Fruit fly (Drosophila melanogaster) whole organism, adult: ENCODE measurements around the gene ph-d.
A peak's percentile ranks its signal among the peaks of the same experiment; 100 is the strongest.

ENCODE experiments used
- CG11617 ChIP-seq: fragments of 200-800 bp; sonication (Bioruptor generic); optimal IDR thresholded peaks from 2 replicates; lab custom pipeline; 2017; ENCODE audit warnings: mild to moderate bottlenecking, missing biosample characterization, missing genetic modification reagents, missing genetic modification characterization
- CG12768 ChIP-seq: fragments of 200-800 bp; sonication (Bioruptor generic); optimal IDR thresholded peaks from 2 replicates; lab custom pipeline; 2017; ENCODE audit warnings: missing biosample characterization, missing genetic modification characterization, mild to moderate bottlenecking, moderate library complexity, missing genetic modification reagents
- CG14711 ChIP-seq: fragments of 200-800 bp; sonication (Bioruptor generic); optimal IDR thresholded peaks from 2 replicates; lab custom pipeline; 2018; ENCODE audit warnings: missing biosample characterization, mild to moderate bottlenecking, missing genetic modification characterization, moderate library complexity
- CG1620 ChIP-seq: fragments of 200-800 bp; sonication (Bioruptor generic); optimal IDR thresholded peaks from 2 replicates; lab custom pipeline; 2016; ENCODE audit warnings: missing biosample characterization, missing genetic modification characterization
- CG33017 ChIP-seq: fragments of 200-800 bp; sonication (Bioruptor generic); optimal IDR thresholded peaks from 2 replicates; lab custom pipeline; 2018; ENCODE audit warnings: missing biosample characterization, mild to moderate bottlenecking, missing genetic modification characterization, moderate library complexity
- CG5204 ChIP-seq: fragments of 200-800 bp; sonication (Bioruptor generic); optimal IDR thresholded peaks from 2 replicates; lab custom pipeline; 2016; ENCODE audit warnings: missing biosample characterization, missing genetic modification characterization
- CG7045 ChIP-seq: fragments of 200-800 bp; sonication (Bioruptor generic); optimal IDR thresholded peaks from 2 replicates; lab custom pipeline; 2017; ENCODE audit warnings: missing biosample characterization, mild to moderate bottlenecking, missing genetic modification characterization
- CG7101 ChIP-seq: fragments of 200-800 bp; sonication (Bioruptor generic); optimal IDR thresholded peaks from 2 replicates; lab custom pipeline; 2018; ENCODE audit warnings: missing biosample characterization, mild to moderate bottlenecking, missing genetic modification characterization, moderate library complexity
- Clk ChIP-seq: fragments of 200-800 bp; sonication (Bioruptor generic); optimal IDR thresholded peaks from 2 replicates; lab custom pipeline; 2017; ENCODE audit warnings: missing biosample characterization, missing genetic modification characterization
- Crg-1 ChIP-seq: fragments of 200-800 bp; sonication (Bioruptor generic); optimal IDR thresholded peaks from 2 replicates; lab custom pipeline; 2016; ENCODE audit warnings: missing biosample characterization, missing genetic modification characterization
- Hr96 ChIP-seq: fragments of 200-800 bp; sonication (Bioruptor generic); optimal IDR thresholded peaks from 2 replicates; lab custom pipeline; 2016; ENCODE audit warnings: missing biosample characterization, missing genetic modification characterization
- Mnt ChIP-seq: fragments of 200-800 bp; sonication (Bioruptor generic); optimal IDR thresholded peaks from 2 replicates; lab custom pipeline; 2016; ENCODE audit warnings: missing biosample characterization, mild to moderate bottlenecking, missing genetic modification characterization
- bab1 ChIP-seq: fragments of 200-800 bp; sonication (Bioruptor generic); optimal IDR thresholded peaks from 3 replicates; lab custom pipeline; 2019; ENCODE audit warnings: missing biosample characterization, mild to moderate bottlenecking, missing genetic modification characterization, moderate library complexity
- cic ChIP-seq: fragments of 200-800 bp; sonication (Bioruptor generic); optimal IDR thresholded peaks from 2 replicates; lab custom pipeline; 2017; ENCODE audit warnings: missing biosample characterization, mild to moderate bottlenecking, missing genetic modification characterization, moderate library complexity
- cnc ChIP-seq, 2 experiments: fragments of >200 bp; optimal IDR thresholded peaks; 2 replicates each; lab custom pipeline; 2017
- kay ChIP-seq: fragments of 200-800 bp; sonication (Bioruptor generic); peaks from one replicate; lab custom pipeline; 2016; ENCODE audit warnings: missing biosample characterization, missing genetic modification characterization, borderline replicate concordance
- ovo ChIP-seq: fragments of 200-800 bp; sonication (Bioruptor generic); optimal IDR thresholded peaks from 2 replicates; lab custom pipeline; 2016; ENCODE audit warnings: missing biosample characterization, missing genetic modification characterization
- pad ChIP-seq: fragments of 200-800 bp; sonication (Bioruptor generic); optimal IDR thresholded peaks from 3 replicates; lab custom pipeline; 2017; ENCODE audit warnings: missing biosample characterization, missing genetic modification characterization, mild to moderate bottlenecking, moderate library complexity, missing genetic modification reagents
- tj ChIP-seq: fragments of 200-800 bp; sonication (Bioruptor generic); optimal IDR thresholded peaks from 3 replicates; lab custom pipeline; 2017; ENCODE audit warnings: missing biosample characterization, mild to moderate bottlenecking, missing genetic modification characterization, moderate library complexity
- toe ChIP-seq: fragments of 200-800 bp; sonication (Bioruptor generic); optimal IDR thresholded peaks from 2 replicates; lab custom pipeline; 2016; ENCODE audit warnings: missing biosample characterization, missing genetic modification characterization

ph-d gene

DNA sequence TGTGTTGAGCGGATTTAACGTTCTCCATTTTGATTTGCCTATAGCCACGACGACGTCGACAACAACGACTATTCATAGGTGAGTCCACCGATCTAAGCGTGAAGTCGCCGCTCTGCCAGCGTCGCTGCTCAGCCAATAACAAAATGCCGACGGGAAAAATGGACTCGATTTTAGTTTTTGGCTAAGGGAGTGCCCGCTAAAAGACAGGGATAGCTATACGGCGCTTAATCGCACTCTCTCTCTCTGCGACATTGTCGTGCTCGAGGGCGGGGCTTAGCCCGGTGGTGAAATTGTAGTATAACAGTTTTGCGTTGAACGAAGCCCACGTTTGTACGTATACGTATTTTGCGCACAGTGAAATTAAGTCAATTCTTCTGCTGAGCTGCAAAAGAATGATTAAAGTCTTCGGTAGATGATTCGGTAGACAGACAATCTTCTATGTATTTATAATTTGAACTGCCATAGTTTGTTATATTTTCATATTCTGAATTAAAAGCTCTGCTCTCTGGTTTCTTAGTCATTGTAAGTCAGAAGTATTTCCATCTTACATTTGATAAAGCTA lies 2.5 kb upstream of the ph-d start:
- TF ChIP-seq Mnt (GFP tag; lab: Kevin White, UChicago) = no peak
- TF ChIP-seq pad (GFP tag; lab: Kevin White, UChicago) = peak; percentile 75
- peak; percentile 17 for TF ChIP-seq cic (GFP tag; lab: Kevin White, UChicago)
- peak; percentile 21 for TF ChIP-seq CG14711
- TF ChIP-seq CG7045 (GFP tag; lab: Kevin White, UChicago) = no peak
- peak; percentile 31 for TF ChIP-seq tj
- TF ChIP-seq ovo (GFP tag; lab: Kevin White, UChicago) = peak; percentile 25

DNA sequence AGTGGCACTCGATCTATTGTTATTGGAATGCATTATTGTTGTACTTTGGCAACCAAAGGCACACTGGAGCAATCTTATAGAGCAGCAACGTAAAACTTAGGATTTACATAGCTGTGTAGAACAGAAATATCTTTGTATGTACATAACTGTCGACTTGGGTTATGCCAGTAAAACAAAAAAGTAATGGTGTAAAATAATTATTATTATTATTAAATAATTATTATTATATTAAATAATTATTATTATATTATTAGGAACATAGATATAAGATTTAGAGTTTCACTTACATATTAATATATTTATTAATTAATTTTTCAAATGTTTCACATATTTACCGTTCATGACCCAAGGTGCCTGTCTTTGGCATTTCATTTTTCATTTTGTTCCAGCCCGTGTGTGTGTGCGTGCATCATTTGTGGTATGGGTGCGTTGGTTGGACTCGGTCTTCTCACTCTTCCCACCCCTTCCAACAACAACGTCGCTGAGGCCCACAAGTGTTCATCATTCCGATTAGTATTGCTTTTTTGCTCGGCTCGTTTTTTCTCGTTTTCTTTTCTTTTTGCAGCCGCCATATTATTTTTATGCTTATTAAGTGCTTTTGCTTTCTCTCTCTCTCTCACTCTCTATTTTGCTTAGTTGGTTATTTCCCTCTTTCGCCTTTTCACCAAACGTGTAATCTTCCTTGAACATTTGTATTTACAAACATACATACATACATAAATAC lies 1.0 kb upstream of the ph-d start:
- TF ChIP-seq CG14711 = peak; percentile 82
- TF ChIP-seq bab1 (GFP tag; lab: Kevin White, UChicago) = peak; percentile 67
- no peak for TF ChIP-seq CG1620 (GFP tag; lab: Kevin White, UChicago)
- no peak for TF ChIP-seq Clk (GFP tag; lab: Kevin White, UChicago)
- TF ChIP-seq CG5204 (GFP tag; lab: Kevin White, UChicago) = peak; percentile 52
- TF ChIP-seq CG12768 = peak; percentile 82
- peak; percentile 88 for TF ChIP-seq tj
- TF ChIP-seq pad (GFP tag; lab: Kevin White, UChicago) = peak; percentile 72
- no peak for TF ChIP-seq cic (GFP tag; lab: Kevin White, UChicago)
- peak; percentile 35 for TF ChIP-seq toe
- TF ChIP-seq CG11617 (GFP tag; lab: Kevin White, UChicago) = peak; percentile 91
- peak; percentile 94 for TF ChIP-seq CG7045 (GFP tag; lab: Kevin White, UChicago)
- peak; percentile 28 for TF ChIP-seq Crg-1 (GFP tag; lab: Kevin White, UChicago)
- TF ChIP-seq CG33017 (tag; lab: Kevin White, UChicago) = peak; percentile 90
- peak; percentile 78 for TF ChIP-seq kay (GFP tag; lab: Kevin White, UChicago)
- TF ChIP-seq cnc (optimal IDR thresholded peaks at IDR 0.05; lab: Kevin White, UChicago) = no peak
- no peak for TF ChIP-seq Hr96
- TF ChIP-seq ovo (GFP tag; lab: Kevin White, UChicago) = peak; percentile 53
- TF ChIP-seq Mnt (GFP tag; lab: Kevin White, UChicago) = no peak
- peak; percentile 94 for TF ChIP-seq CG7101 (tag; lab: Kevin White, UChicago)

DNA sequence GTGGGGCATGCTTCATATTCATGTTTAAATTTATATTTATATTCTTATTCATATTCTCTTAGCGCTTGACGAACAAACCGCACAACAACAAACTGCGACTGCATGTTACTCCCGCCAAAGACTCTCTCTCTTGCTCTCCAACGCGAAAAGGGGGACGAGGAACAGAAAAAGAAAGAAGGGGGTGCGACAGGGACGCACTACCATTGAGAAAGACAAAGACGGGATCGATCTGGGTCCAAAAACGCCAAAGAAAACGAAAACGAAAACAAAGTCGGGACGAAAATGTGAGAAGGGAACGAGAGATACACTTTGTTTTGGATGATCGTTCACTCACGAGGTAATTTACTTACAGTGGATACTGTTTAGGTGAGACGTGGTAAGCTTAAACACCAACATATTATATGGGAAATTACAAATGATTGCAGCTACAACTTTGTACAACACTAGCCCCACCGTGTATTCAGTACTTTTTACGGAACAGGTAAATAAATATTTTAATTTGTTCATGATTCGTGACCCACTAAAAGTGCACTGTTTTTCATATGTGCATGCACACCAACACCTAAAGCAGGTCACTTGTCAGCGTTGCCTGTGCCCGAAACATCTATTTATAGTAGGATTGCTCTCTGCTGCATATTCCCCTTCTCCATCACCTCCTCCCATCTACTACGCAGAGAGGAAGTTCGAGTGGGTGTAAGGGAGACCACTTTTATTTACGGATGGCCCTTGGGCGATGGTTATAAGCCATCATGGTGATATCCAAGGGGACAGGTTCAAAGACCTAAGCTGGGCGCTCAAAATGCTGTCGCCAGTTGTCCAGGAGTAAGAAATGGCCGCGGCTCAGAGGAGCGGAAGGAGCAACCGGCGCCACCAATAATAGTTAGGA lies 1.1 kb downstream of the ph-d start:
- TF ChIP-seq pad (GFP tag; lab: Kevin White, UChicago) (peak; percentile 99), CG12768 (no peak), CG1620 (GFP tag; lab: Kevin White, UChicago) (no peak), CG5204 (GFP tag; lab: Kevin White, UChicago) (no peak), CG33017 (tag; lab: Kevin White, UChicago) (peak; percentile 48), Crg-1 (GFP tag; lab: Kevin White, UChicago) (no peak), CG14711 (peak; percentile 12), Clk (GFP tag; lab: Kevin White, UChicago) (no peak), cic (GFP tag; lab: Kevin White, UChicago) (no peak), ovo (GFP tag; lab: Kevin White, UChicago) (no peak), bab1 (GFP tag; lab: Kevin White, UChicago) (peak; percentile 9), Hr96 (no peak), CG7101 (tag; lab: Kevin White, UChicago) (peak; percentile 12), Mnt (GFP tag; lab: Kevin White, UChicago) (no peak), CG11617 (GFP tag; lab: Kevin White, UChicago) (no peak), tj (no peak), kay (GFP tag; lab: Kevin White, UChicago) (no peak), toe (no peak), cnc (optimal IDR thresholded peaks at IDR 0.05; lab: Kevin White, UChicago) (no peak), CG7045 (GFP tag; lab: Kevin White, UChicago) (no peak)

DNA sequence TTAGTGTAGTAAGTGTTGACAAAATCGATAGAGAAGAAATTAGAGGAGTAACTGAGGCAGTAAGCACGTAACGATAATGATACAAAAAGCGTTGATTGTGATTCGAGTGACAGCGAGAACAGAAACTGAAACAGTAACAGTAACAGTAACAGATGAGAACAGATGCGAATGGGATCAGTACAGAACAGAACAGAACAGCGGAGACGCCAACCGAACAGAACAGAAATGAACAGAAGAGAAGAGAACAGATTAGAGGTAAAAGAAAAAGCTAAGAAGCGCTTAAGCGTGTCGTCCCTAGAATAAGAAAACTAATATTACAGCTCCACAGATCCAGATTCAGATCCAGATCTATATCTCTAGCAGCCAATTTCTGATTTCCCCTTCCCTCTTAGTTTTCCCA lies 10.4 kb downstream of the ph-d start:
- TF ChIP-seq CG33017 (tag; lab: Kevin White, UChicago) (no peak), CG11617 (GFP tag; lab: Kevin White, UChicago) (no peak), CG5204 (GFP tag; lab: Kevin White, UChicago) (no peak), Hr96 (no peak), CG12768 (no peak), toe (no peak), CG7101 (tag; lab: Kevin White, UChicago) (no peak), kay (GFP tag; lab: Kevin White, UChicago) (no peak), cic (GFP tag; lab: Kevin White, UChicago) (no peak), Mnt (GFP tag; lab: Kevin White, UChicago) (no peak), CG7045 (GFP tag; lab: Kevin White, UChicago) (no peak), tj (no peak), bab1 (GFP tag; lab: Kevin White, UChicago) (no peak), pad (GFP tag; lab: Kevin White, UChicago) (no peak), cnc (optimal IDR thresholded peaks at IDR 0.05; lab: Kevin White, UChicago) (no peak), CG14711 (no peak), ovo (GFP tag; lab: Kevin White, UChicago) (no peak), Crg-1 (GFP tag; lab: Kevin White, UChicago) (no peak), CG1620 (GFP tag; lab: Kevin White, UChicago) (no peak)

DNA sequence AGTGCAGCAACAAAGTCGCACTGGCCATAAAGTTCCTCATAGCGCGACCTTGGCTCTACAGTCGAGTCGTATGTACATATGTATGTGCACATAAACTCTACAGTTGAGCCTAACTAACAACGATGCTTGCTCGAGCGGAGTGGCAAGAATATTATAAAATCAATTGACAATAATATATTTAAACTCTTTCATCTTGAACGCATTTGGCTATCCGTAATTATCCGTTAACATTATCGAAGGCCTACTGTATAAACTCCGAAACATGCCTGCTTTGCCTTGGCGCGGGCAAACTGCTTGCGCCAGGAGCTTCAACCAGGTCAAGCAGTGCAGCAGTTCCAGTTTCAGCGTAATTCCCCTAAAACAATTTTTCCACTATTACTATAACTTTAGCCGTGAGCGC lies 14.4 kb downstream of the ph-d start:
- TF ChIP-seq tj = no peak
- TF ChIP-seq CG7101 (tag; lab: Kevin White, UChicago) = peak; percentile 74
- TF ChIP-seq CG7045 (GFP tag; lab: Kevin White, UChicago) = peak; percentile 64
- no peak for TF ChIP-seq toe
- no peak for TF ChIP-seq Mnt (GFP tag; lab: Kevin White, UChicago)
- peak; percentile 47 for TF ChIP-seq CG33017 (tag; lab: Kevin White, UChicago)
- TF ChIP-seq CG12768 = peak; percentile 62
- peak; percentile 32 for TF ChIP-seq bab1 (GFP tag; lab: Kevin White, UChicago)
- TF ChIP-seq kay (GFP tag; lab: Kevin White, UChicago) = peak; percentile 54
- TF ChIP-seq CG14711 = peak; percentile 71
- TF ChIP-seq pad (GFP tag; lab: Kevin White, UChicago) = peak; percentile 16
